Fruit fly (Drosophila melanogaster): ENCODE measurements around the gene CG9801.

DNA sequence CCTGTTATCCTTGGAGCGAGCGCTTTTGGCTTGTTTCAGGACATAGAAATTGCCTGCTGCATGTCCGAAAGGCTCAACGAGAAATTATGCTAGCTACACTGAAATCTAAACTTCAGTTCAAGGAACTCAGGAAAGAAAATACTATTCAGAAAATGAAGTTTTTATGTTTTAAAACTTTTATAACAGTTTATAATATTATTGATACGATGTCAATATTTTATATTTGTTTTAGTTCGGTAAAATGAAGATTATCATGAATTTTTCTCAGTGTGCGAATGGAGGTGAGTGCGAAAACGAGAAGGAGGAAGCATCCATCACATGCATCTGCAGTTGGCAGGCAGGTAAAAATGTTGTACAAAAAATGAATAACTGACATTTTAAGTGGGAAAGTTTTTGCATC lies 1.1 kb downstream of the CG9801 start:
- no peak for TF ChIP-seq CTCF (optimal IDR thresholded peaks at IDR 0.05)
- no peak for TF ChIP-seq CG8478 (optimal IDR thresholded peaks at IDR 0.05)
